Fruit fly (Drosophila melanogaster): Measurements from ENCODE around the gene mub.
A peak's percentile ranks its signal among the peaks of the same experiment; 100 is the strongest.

Gene mub

DNA sequence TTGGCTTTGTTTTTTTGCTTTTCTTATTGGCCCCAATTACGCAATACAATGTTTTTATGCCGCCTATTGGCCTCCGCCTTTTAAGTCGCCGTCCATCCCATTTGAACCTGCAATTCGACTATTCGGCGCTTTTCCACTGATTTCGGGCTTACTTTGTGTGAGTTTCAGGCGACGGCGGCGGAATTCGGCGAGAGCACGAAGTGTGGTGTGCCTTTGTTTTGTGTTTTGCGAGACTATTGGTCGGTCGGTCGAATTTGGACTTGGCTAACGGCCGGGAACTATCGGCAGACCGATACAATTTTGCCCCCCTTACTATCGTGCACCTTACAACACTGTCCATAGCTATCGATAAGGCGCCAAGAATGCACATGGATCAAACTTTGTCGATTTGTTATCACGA lies 3.5 kb upstream of the mub start, which contains the start of gene P5CDh1 (continued):
- TF ChIP-seq bcd (GFP tag; optimal IDR thresholded peaks at IDR 0.05) = peak; percentile 1
- no peak for TF ChIP-seq CG10959 (GFP tag; IDR thresholded peaks at IDR 0.05)
- no peak for TF ChIP-seq NC2β (GFP tag; optimal IDR thresholded peaks at IDR 0.05)
- TF ChIP-seq slp2 (GFP tag; optimal IDR thresholded peaks at IDR 0.05) = no peak
- peak; percentile 93 for TF ChIP-seq bbx (GFP tag; IDR thresholded peaks at IDR 0.05; ENCODE audit: partially characterized antibody)
- no peak for TF ChIP-seq Max (GFP tag; optimal IDR thresholded peaks at IDR 0.05)
- TF ChIP-seq sim (GFP tag; IDR thresholded peaks at IDR 0.05) = no peak
- TF ChIP-seq grau (tag; optimal IDR thresholded peaks at IDR 0.05) = peak; percentile 30
- TF ChIP-seq stc (GFP tag; IDR thresholded peaks at IDR 0.05) = 0 out of 2 replicates have a peak, but pooled peaks have one; percentile 25
- no peak for TF ChIP-seq CG17568 (GFP tag; optimal IDR thresholded peaks at IDR 0.05)
- peak; percentile 91 for TF ChIP-seq pzg (GFP tag; optimal IDR thresholded peaks at IDR 0.05)
- TF ChIP-seq tll (GFP tag; optimal IDR thresholded peaks at IDR 0.05) = no peak
- TF ChIP-seq stwl (tag; optimal IDR thresholded peaks at IDR 0.05) = peak; percentile 75
- peak; percentile 54 for TF ChIP-seq Fer1 (GFP tag; optimal IDR thresholded peaks at IDR 0.05)
- TF ChIP-seq MTF-1 (GFP tag; optimal IDR thresholded peaks at IDR 0.05; ENCODE audit: borderline replicate concordance) = peak; percentile 1
- no peak for TF ChIP-seq CG2202 (tag; optimal IDR thresholded peaks at IDR 0.05)
- TF ChIP-seq gem (tag; optimal IDR thresholded peaks at IDR 0.05) = no peak
- TF ChIP-seq CG4328 (GFP tag; optimal IDR thresholded peaks at IDR 0.05) = no peak
- TF ChIP-seq CG1603 (tag; optimal IDR thresholded peaks at IDR 0.05) = peak; percentile 70
- TF ChIP-seq sug (tag; optimal IDR thresholded peaks at IDR 0.05) = peak; percentile 73
- no peak for TF ChIP-seq Abd-B (GFP tag; optimal IDR thresholded peaks at IDR 0.05)
- peak; percentile 70 for TF ChIP-seq Nf-YC (tag; optimal IDR thresholded peaks at IDR 0.05)
- TF ChIP-seq Bdp1 (GFP tag; optimal IDR thresholded peaks at IDR 0.05) = peak; percentile 15
- 0 out of 3 replicates have a peak, but pooled peaks have one; percentile 44 for TF ChIP-seq CG6175 (GFP tag; IDR thresholded peaks at IDR 0.05)

- TF ChIP-seq Med (GFP tag) (peak; percentile 14), CG3847 (GFP tag; IDR thresholded peaks at IDR 0.05) (no peak)
Observed at dm6 chr3L:21842286-21842685, 2.3 kb upstream of the mub start, which contains the start of gene CG14563. Gene CG14563 (minus strand): TSS chr3L:21842386.

- TF ChIP-seq CG2889 (GFP tag; IDR thresholded peaks at IDR 0.05) (0 out of 3 replicates have a peak, but pooled peaks have one; percentile 30), seq (GFP tag; IDR thresholded peaks at IDR 0.05) (peak; percentile 49; the same call in 1 of the 2 replicates), CG12219 (GFP tag; optimal IDR thresholded peaks at IDR 0.05) (no peak), sima (GFP tag; optimal IDR thresholded peaks at IDR 0.05) (no peak), CG1233 (GFP tag; optimal IDR thresholded peaks at IDR 0.05) (no peak), Trl (optimal IDR thresholded peaks at IDR 0.05) (peak; percentile 53 to 78), Trl (GFP tag; optimal IDR thresholded peaks at IDR 0.05) (no peak), CG12104 (GFP tag; optimal IDR thresholded peaks at IDR 0.05) (no peak), crol (GFP tag; IDR thresholded peaks at IDR 0.05) (0 out of 2 replicates have a peak, but pooled peaks have one; percentile 8), Six4 (GFP tag; optimal IDR thresholded peaks at IDR 0.05) (no peak), h (optimal IDR thresholded peaks at IDR 0.05) (no peak), sna (GFP tag; IDR thresholded peaks at IDR 0.05; ENCODE audit: partially characterized antibody) (no peak), CG1832 (GFP tag; optimal IDR thresholded peaks at IDR 0.05) (peak; percentile 29), z (GFP tag; IDR thresholded peaks at IDR 0.05) (peak; percentile 92), cg (GFP tag; optimal IDR thresholded peaks at IDR 0.05) (no peak), zen (tag; optimal IDR thresholded peaks at IDR 0.05) (peak; percentile 3), Elba2 (GFP tag; optimal IDR thresholded peaks at IDR 0.05) (peak; percentile 93), Dref (GFP tag; IDR thresholded peaks at IDR 0.05) (0 out of 2 replicates have a peak, but pooled peaks have one; percentile 11), Med (GFP tag) (peak; percentile 30), lov (optimal IDR thresholded peaks at IDR 0.05) (no peak), lov (GFP tag; IDR thresholded peaks at IDR 0.05) (0 out of 3 replicates have a peak, but pooled peaks have one; percentile 13), salm (tag; optimal IDR thresholded peaks at IDR 0.05) (no peak), tll (GFP tag; optimal IDR thresholded peaks at IDR 0.05) (peak in 1 of 2 experiments; percentile 79)
Observed at dm6 chr3L:21843307-21843706, 1.3 kb upstream of the mub start.

Data from whole organism, embryonic.